Worm (Caenorhabditis elegans) whole organism, L1 larva: ENCODE measurements around the gene ceh-58.

Experiments
- C04F5.9 ChIP-seq: sonication (generic microtip); optimal IDR thresholded peaks from 2 replicates; lab custom pipeline; 2016; ENCODE audit warnings: missing genetic modification characterization, missing compliant biosample characterization
- C34B4.2 ChIP-seq: sonication (generic microtip); optimal IDR thresholded peaks from 2 replicates; lab custom pipeline; 2017; ENCODE audit warnings: mild to moderate bottlenecking, missing genetic modification characterization, missing compliant biosample characterization
- aha-1 ChIP-seq: fragments of 150-350 bp; optimal IDR thresholded peaks from 2 replicates; lab custom pipeline; 2014; ENCODE audit warnings: missing biosample characterization, missing genetic modification characterization
- alr-1 ChIP-seq: fragments of 200-800 bp; sonication (Bioruptor generic); optimal IDR thresholded peaks from 2 replicates; lab custom pipeline; 2018; ENCODE audit warnings: borderline replicate concordance, mild to moderate bottlenecking, missing genetic modification characterization, missing compliant biosample characterization
- aly-2 ChIP-seq: fragments of 150-350 bp; optimal IDR thresholded peaks from 2 replicates; lab custom pipeline; 2014; ENCODE audit warnings: missing biosample characterization, missing genetic modification characterization
- blmp-1 ChIP-seq: fragments of 150-350 bp; optimal IDR thresholded peaks from 2 replicates; lab custom pipeline; 2014; ENCODE audit warnings: missing biosample characterization, missing genetic modification characterization
- ceh-63 ChIP-seq: fragments of 200-800 bp; sonication (Bioruptor generic); optimal IDR thresholded peaks from 2 replicates; lab custom pipeline; 2018; ENCODE audit warnings: mild to moderate bottlenecking, missing genetic modification characterization, missing compliant biosample characterization
- ceh-82 ChIP-seq, 3 experiments: fragments of 150-350 bp in 1 of 3; sonication (generic microtip) in 2 of 3; optimal IDR thresholded peaks; 2 replicates each; lab custom pipeline; 2014 to 2017; ENCODE audit warnings: missing biosample characterization in 3 of 3, missing genetic modification characterization in 3 of 3
- ceh-88 ChIP-seq: fragments of 200-800 bp; sonication (Bioruptor generic); IDR thresholded peaks from 2 replicates; pipeline ENCODE4 v1.3.6; 2022; ENCODE audit warnings: missing genetic modification characterization, missing compliant biosample characterization
- ceh-90 ChIP-seq: sonication (generic microtip); optimal IDR thresholded peaks from 2 replicates; lab custom pipeline; 2016; ENCODE audit warnings: missing genetic modification characterization, missing compliant biosample characterization
- ces-1 ChIP-seq: fragments of 150-350 bp; optimal IDR thresholded peaks from 2 replicates; lab custom pipeline; 2014; ENCODE audit warnings: missing biosample characterization, missing genetic modification reagents, missing genetic modification characterization
- dpl-1 ChIP-seq, 3 experiments: fragments of 150-350 bp in 2 of 3; sonication (generic microtip) in 1 of 3; optimal IDR thresholded peaks; 2 replicates each; lab custom pipeline; 2014 to 2017; ENCODE audit warnings: missing biosample characterization in 3 of 3, missing genetic modification characterization in 3 of 3, missing genetic modification reagents in 3 of 3
- dsc-1 ChIP-seq: sonication (generic microtip); optimal IDR thresholded peaks from 2 replicates; lab custom pipeline; 2016; ENCODE audit warnings: mild to moderate bottlenecking, missing genetic modification characterization, missing compliant biosample characterization
- efl-1 ChIP-seq, 4 experiments: fragments of 150-350 bp; optimal IDR thresholded peaks in 3 of 4; peaks in 1 of 4; 1 replicate in 1 of 4; 2 replicates in 3 of 4; lab custom pipeline; 2014; ENCODE audit warnings: missing biosample characterization in 2 of 4, missing genetic modification characterization in 2 of 4, missing genetic modification reagents in 2 of 4
- egl-13 ChIP-seq: sonication (generic microtip); optimal IDR thresholded peaks from 2 replicates; lab custom pipeline; 2016; ENCODE audit warnings: missing genotype, missing genetic modification reagents, missing genetic modification characterization, missing compliant biosample characterization
- elt-2 ChIP-seq: sonication (generic microtip); optimal IDR thresholded peaks from 2 replicates; lab custom pipeline; 2016; ENCODE audit warnings: missing genetic modification characterization, mild to moderate bottlenecking, inconsistent platforms, missing compliant biosample characterization, missing genetic modification reagents
- elt-3 ChIP-seq, 6 experiments: fragments of 150-350 bp in 1 of 6; sonication (generic microtip); optimal IDR thresholded peaks; 2 replicates each; lab custom pipeline; 2017 to 2018; ENCODE audit warnings: missing biosample characterization in 6 of 6, missing genetic modification characterization in 6 of 6, inconsistent platforms in 1 of 6
- fkh-4 ChIP-seq: sonication (generic microtip); optimal IDR thresholded peaks from 2 replicates; lab custom pipeline; 2016; ENCODE audit warnings: missing compliant biosample characterization, missing genetic modification characterization, borderline replicate concordance
- hlh-17 ChIP-seq: fragments of 200-800 bp; sonication (Bioruptor generic); optimal IDR thresholded peaks from 2 replicates; lab custom pipeline; 2018; ENCODE audit warnings: missing genetic modification characterization, mild to moderate bottlenecking, missing compliant biosample characterization, moderate library complexity, borderline replicate concordance
- hlh-4 ChIP-seq: sonication (generic microtip); optimal IDR thresholded peaks from 2 replicates; lab custom pipeline; 2016; ENCODE audit warnings: mild to moderate bottlenecking, missing genetic modification characterization, missing compliant biosample characterization
- hpl-2 ChIP-seq: fragments of 150-350 bp; optimal IDR thresholded peaks from 2 replicates; lab custom pipeline; 2014; ENCODE audit warnings: missing biosample characterization, missing genetic modification reagents, missing genetic modification characterization
- isw-1 ChIP-seq: fragments of 200-800 bp; sonication (Bioruptor generic); IDR thresholded peaks from 2 replicates; pipeline ENCODE4 v1.3.6; 2022; ENCODE audit warnings: missing genetic modification characterization, missing compliant biosample characterization
- jun-1 ChIP-seq: fragments of 150-350 bp; optimal IDR thresholded peaks from 2 replicates; lab custom pipeline; 2014; ENCODE audit warnings: missing biosample characterization, missing genetic modification reagents, missing genetic modification characterization
- lin-13 ChIP-seq: fragments of 150-350 bp; optimal IDR thresholded peaks from 2 replicates; lab custom pipeline; 2014; ENCODE audit warnings: missing biosample characterization, missing genetic modification reagents, missing genetic modification characterization
- lin-39 ChIP-seq: fragments of 150-350 bp; optimal IDR thresholded peaks from 2 replicates; lab custom pipeline; 2014; ENCODE audit warnings: missing biosample characterization, missing genetic modification reagents, missing genetic modification characterization
- lir-3 ChIP-seq: sonication (generic microtip); optimal IDR thresholded peaks from 2 replicates; lab custom pipeline; 2016; ENCODE audit warnings: mild to moderate bottlenecking, missing genetic modification characterization, moderate library complexity, missing compliant biosample characterization; ENCODE audit not compliant: poor library complexity
- mep-1 ChIP-seq: fragments of 150-350 bp; optimal IDR thresholded peaks from 2 replicates; lab custom pipeline; 2014; ENCODE audit warnings: missing biosample characterization, missing genetic modification characterization
- nhr-12 ChIP-seq: sonication (generic microtip); optimal IDR thresholded peaks from 2 replicates; lab custom pipeline; 2017; ENCODE audit warnings: missing biosample characterization, missing genetic modification characterization
- nhr-19 ChIP-seq: fragments of 200-800 bp; sonication (Bioruptor generic); conservative IDR thresholded peaks from 2 replicates; pipeline ENCODE4 v1.3.6; 2022; ENCODE audit warnings: missing genetic modification characterization, missing compliant biosample characterization
- nhr-47 ChIP-seq: sonication (generic microtip); optimal IDR thresholded peaks from 2 replicates; lab custom pipeline; 2016; ENCODE audit warnings: mild to moderate bottlenecking, missing genetic modification characterization, moderate library complexity, missing compliant biosample characterization
- nhr-71 ChIP-seq: sonication (generic microtip); optimal IDR thresholded peaks from 2 replicates; lab custom pipeline; 2016; ENCODE audit warnings: mild to moderate bottlenecking, missing genetic modification characterization, moderate library complexity, missing compliant biosample characterization
- nhr-77 ChIP-seq: fragments of 150-350 bp; optimal IDR thresholded peaks from 2 replicates; lab custom pipeline; 2014; ENCODE audit warnings: missing biosample characterization, missing genetic modification characterization
- nhr-85 ChIP-seq: sonication (generic microtip); peaks from one replicate; lab custom pipeline; 2016; ENCODE audit warnings: missing genetic modification characterization, inconsistent platforms, missing compliant biosample characterization
- nhr-90 ChIP-seq: sonication (generic microtip); optimal IDR thresholded peaks from 2 replicates; lab custom pipeline; 2016; ENCODE audit warnings: mild to moderate bottlenecking, missing genetic modification characterization, missing compliant biosample characterization; ENCODE audit not compliant: poor library complexity
- pax-3 ChIP-seq: fragments of 200-800 bp; sonication (Bioruptor generic); optimal IDR thresholded peaks from 2 replicates; lab custom pipeline; 2018; ENCODE audit warnings: mild to moderate bottlenecking, missing genetic modification characterization, moderate library complexity, missing compliant biosample characterization
- sox-4 ChIP-seq: sonication (generic microtip); optimal IDR thresholded peaks from 2 replicates; lab custom pipeline; 2016; ENCODE audit warnings: missing genetic modification characterization, missing compliant biosample characterization
- sup-37 ChIP-seq: fragments of 200-800 bp; sonication (Bioruptor generic); optimal IDR thresholded peaks from 2 replicates; lab custom pipeline; 2018; ENCODE audit warnings: mild to moderate bottlenecking, missing genetic modification characterization, missing compliant biosample characterization
- swsn-7 ChIP-seq: sonication (generic microtip); optimal IDR thresholded peaks from 2 replicates; lab custom pipeline; 2016; ENCODE audit warnings: missing genetic modification characterization, missing compliant biosample characterization
- tbx-2 ChIP-seq: sonication (generic microtip); optimal IDR thresholded peaks from 2 replicates; lab custom pipeline; 2016; ENCODE audit warnings: missing genetic modification characterization, missing compliant biosample characterization
- unc-86 ChIP-seq: sonication (generic microtip); optimal IDR thresholded peaks from 2 replicates; lab custom pipeline; 2016; ENCODE audit warnings: missing genetic modification characterization, missing compliant biosample characterization
- vab-15 ChIP-seq: sonication (generic microtip); optimal IDR thresholded peaks from 2 replicates; lab custom pipeline; 2017; ENCODE audit warnings: missing genotype, mild to moderate bottlenecking, missing genetic modification characterization, missing compliant biosample characterization
- zag-1 ChIP-seq: fragments of 150-350 bp; optimal IDR thresholded peaks from 2 replicates; lab custom pipeline; 2014; ENCODE audit warnings: missing biosample characterization, missing genetic modification characterization
- ztf-11 ChIP-seq, 2 experiments: sonication (generic microtip); optimal IDR thresholded peaks; 2 replicates each; lab custom pipeline; 2016 to 2017; ENCODE audit warnings: missing genetic modification characterization in 2 of 2, missing biosample characterization in 1 of 2, missing compliant biosample characterization in 1 of 2
- ztf-4 ChIP-seq: fragments of 150-350 bp; optimal IDR thresholded peaks from 2 replicates; lab custom pipeline; 2014; ENCODE audit warnings: missing biosample characterization, missing genetic modification characterization

Gene ceh-58

DNA sequence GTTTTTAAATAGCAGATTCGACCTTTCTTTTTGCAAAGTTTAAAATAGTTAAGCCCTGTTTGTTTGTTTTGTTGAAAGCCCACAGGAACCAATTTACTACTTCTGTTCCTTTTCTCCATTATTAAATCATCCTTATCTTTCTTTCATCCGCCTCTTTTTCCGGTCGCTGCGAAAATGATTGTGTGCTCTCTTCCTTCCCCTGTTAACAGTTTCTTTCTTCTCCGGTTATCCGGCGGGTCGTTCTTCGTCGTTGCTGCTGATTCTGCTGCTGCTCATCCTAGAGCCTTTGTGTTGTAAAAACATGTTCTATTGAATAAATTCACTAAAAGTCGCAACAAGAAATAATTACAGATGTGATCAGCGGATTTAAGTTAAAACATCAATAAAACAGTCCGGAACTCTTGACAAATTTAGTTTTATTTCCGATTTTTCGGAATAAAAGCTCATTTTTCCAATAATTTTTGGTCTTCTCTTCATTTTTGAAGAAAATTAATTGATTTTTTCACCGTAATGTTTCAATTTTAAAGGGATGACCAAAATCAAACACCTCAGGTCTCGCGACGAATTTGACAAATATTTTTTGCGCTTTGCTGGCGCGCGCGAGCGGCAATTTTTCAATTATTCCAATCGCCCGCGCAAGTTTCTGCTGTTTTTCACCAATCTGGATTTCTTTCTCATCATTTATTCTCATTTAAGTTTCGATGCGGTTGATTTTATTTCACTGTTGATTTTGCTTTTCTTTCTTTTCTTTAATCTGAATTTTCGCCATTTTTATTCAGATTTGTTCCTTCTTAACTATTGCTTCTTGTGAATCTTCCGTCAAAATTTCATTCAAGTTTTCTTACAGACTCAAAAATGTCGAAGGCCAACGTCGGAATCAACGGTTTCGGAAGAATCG is 24.1 kb upstream of the ceh-58 start, which contains the start of gene gpd-1:
Gene gpd-1, plus strand, starts transcription at position 848 of the 898 bp plus-strand sequence.
- no peak for TF ChIP-seq hlh-4 (tag; lab: Kevin White, UChicago)
- peak; percentile 20 for TF ChIP-seq elt-2
- no peak for TF ChIP-seq nhr-71
- TF ChIP-seq efl-1 (optimal IDR thresholded peaks at IDR 0.05; lab: Kevin White, UChicago) = no peak
- TF ChIP-seq efl-1 (GFP tag; optimal IDR thresholded peaks at IDR 0.05 in 1 of 2; lab: Kevin White, UChicago) = peak in 1 of 2 experiments; percentile 78
- no peak for TF ChIP-seq dpl-1 (GFP tag; optimal IDR thresholded peaks at IDR 0.05; lab: Kevin White, UChicago)
- TF ChIP-seq elt-3 (tag; optimal IDR thresholded peaks at IDR 0.05; lab: Kevin White, UChicago) = no peak
- no peak for TF ChIP-seq lin-39

DNA sequence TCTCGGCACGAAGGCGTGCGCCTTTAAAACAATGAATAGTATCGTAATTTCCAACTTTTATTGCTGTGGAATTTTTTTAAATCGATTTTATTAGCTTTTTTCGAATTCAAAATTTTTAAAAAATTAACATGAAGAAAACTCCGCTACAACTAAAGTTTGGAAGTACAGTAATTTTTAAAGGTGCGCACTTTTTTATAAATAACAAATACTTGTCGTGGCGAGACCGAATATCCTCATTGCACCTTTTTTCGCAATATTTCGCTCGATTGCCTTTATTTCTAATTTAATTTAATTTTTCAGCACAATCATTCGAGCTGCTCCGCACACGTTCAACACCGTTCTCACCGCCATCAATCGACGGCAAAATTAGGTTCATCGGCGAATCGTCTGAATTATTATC is 21.5 kb upstream of the ceh-58 start, which contains the start of the genes T09F3.2 and T09F3.7:
Gene T09F3.2, plus strand, starts transcription at position 301 of the 400 bp plus-strand sequence.
Gene T09F3.7, plus strand, starts transcription at position 315 of the 400 bp plus-strand sequence.
- TF ChIP-seq ces-1 (GFP tag; lab: Kevin White, UChicago) (no peak), dsc-1 (no peak), hpl-2 (GFP tag; lab: Kevin White, UChicago) (no peak), elt-2 (no peak)

DNA sequence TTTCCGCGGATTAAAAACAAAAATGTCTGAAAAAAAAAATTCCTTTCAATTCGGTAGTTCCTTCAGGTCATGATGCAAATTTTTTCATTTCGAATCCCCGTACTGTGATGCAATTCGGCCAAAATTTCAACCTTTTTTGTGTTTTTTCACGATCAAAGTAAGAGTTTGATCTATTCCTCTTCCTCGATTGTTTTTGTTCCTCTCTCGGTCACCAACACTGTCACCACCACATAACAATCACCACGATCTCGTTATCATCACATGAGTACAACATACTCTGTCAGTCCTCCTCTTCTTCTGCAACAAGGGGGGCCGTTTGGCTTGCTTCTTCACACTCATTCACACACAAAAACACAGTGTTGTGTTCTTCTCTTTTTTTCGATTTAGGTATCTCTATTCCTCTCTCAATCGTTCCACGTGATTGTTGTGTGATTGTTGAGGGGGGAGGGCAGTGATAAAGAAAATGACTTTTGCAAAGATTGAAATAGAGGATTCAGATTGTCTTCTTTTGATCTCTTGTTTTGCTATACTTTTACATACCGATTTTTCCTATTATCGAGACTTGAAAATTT is 20.9 kb upstream of the ceh-58 start:
- TF ChIP-seq unc-86 (tag; lab: Kevin White, UChicago) = no peak
- TF ChIP-seq isw-1 (GFP tag; lab: Robert Waterston, UW) = no peak
- no peak for TF ChIP-seq alr-1 (tag; lab: Kevin White, UChicago)
- no peak for TF ChIP-seq egl-13 (tag; lab: Kevin White, UChicago)
- TF ChIP-seq sox-4 (tag; lab: Kevin White, UChicago) = no peak
- TF ChIP-seq hpl-2 (GFP tag; lab: Kevin White, UChicago) = no peak
- TF ChIP-seq pax-3 = peak; percentile 4
- no peak for TF ChIP-seq fkh-4 (tag; lab: Kevin White, UChicago)
- TF ChIP-seq vab-15 (tag; lab: Kevin White, UChicago) = no peak
- no peak for TF ChIP-seq nhr-12 (tag; lab: Kevin White, UChicago)
- TF ChIP-seq ceh-90 = no peak
- no peak for TF ChIP-seq C34B4.2 (tag; lab: Kevin White, UChicago)
- peak in 1 of 2 experiments; percentile 20 for TF ChIP-seq efl-1 (optimal IDR thresholded peaks at IDR 0.05; lab: Kevin White, UChicago)
- peak in 1 of 2 experiments; percentile 63 for TF ChIP-seq efl-1 (GFP tag; optimal IDR thresholded peaks at IDR 0.05 in 1 of 2; lab: Kevin White, UChicago)
- peak; percentile 14 for TF ChIP-seq sup-37 (GFP tag; lab: Kevin White, UChicago)
- no peak for TF ChIP-seq ceh-82 (tag; optimal IDR thresholded peaks at IDR 0.05; lab: Kevin White, UChicago)
- TF ChIP-seq dsc-1 = no peak
- no peak for TF ChIP-seq ceh-63 (GFP tag; lab: Kevin White, UChicago)
- no peak for TF ChIP-seq swsn-7 (tag; lab: Kevin White, UChicago)
- peak; percentile 2 for TF ChIP-seq lir-3 (tag; lab: Kevin White, UChicago)
- peak; percentile 17 for TF ChIP-seq mep-1 (tag; lab: Kevin White, UChicago)
- TF ChIP-seq hlh-17 (GFP tag; lab: Kevin White, UChicago) = no peak
- peak; percentile 55 for TF ChIP-seq nhr-90 (tag; lab: Kevin White, UChicago)
- peak; percentile 63 for TF ChIP-seq nhr-19 (GFP tag; lab: Robert Waterston, UW)
- no peak for TF ChIP-seq ztf-11 (tag; optimal IDR thresholded peaks at IDR 0.05; lab: Kevin White, UChicago)
- no peak for TF ChIP-seq lin-13 (GFP tag; lab: Kevin White, UChicago)
- no peak for TF ChIP-seq C04F5.9 (tag; lab: Kevin White, UChicago)
- no peak for TF ChIP-seq ceh-88
- no peak for TF ChIP-seq aha-1 (tag; lab: Kevin White, UChicago)
- TF ChIP-seq zag-1 (tag; lab: Kevin White, UChicago) = no peak
- TF ChIP-seq blmp-1 (tag; lab: Kevin White, UChicago) = peak; percentile 69
- no peak for TF ChIP-seq jun-1
- no peak for TF ChIP-seq nhr-77 (tag; lab: Kevin White, UChicago)
- peak; percentile 79 for TF ChIP-seq nhr-85 (tag; lab: Kevin White, UChicago)
- peak; percentile 46 for TF ChIP-seq tbx-2 (tag; lab: Kevin White, UChicago)
- TF ChIP-seq nhr-47 = peak; percentile 32
- peak; percentile 46 for TF ChIP-seq ztf-4 (tag; lab: Kevin White, UChicago)
- no peak for TF ChIP-seq aly-2
